Fruit fly (Drosophila melanogaster) whole organism, embryonic: ENCODE measurements around the gene CG13124.
A peak's percentile ranks its signal among the peaks of the same experiment; 100 is the strongest.

Experiments used
- Bgb ChIP-seq: fragments of 200-800 bp; sonication (Bioruptor generic); IDR thresholded peaks from 2 replicates; pipeline ENCODE4 v1.3.6; 2022; ENCODE audit warnings: missing biosample characterization, missing genetic modification characterization; ENCODE audit not compliant: partially characterized antibody
- CG11456 ChIP-seq: fragments of 200-800 bp; sonication (Bioruptor generic); IDR thresholded peaks from 3 replicates; pipeline ENCODE4 v1.3.6; 2022; ENCODE audit warnings: missing biosample characterization, missing genetic modification characterization
- CG14441 ChIP-seq: fragments of 200-800 bp; sonication (Bioruptor generic); IDR thresholded peaks from 2 replicates; pipeline ENCODE4 v1.3.6; 2022; ENCODE audit warnings: missing biosample characterization, missing genetic modification characterization
- CG14710 ChIP-seq: fragments of 200-800 bp; sonication (Bioruptor generic); optimal IDR thresholded peaks from 3 replicates; lab custom pipeline; 2019; ENCODE audit warnings: missing biosample characterization, mild to moderate bottlenecking, missing genetic modification characterization, moderate library complexity
- CG1529 ChIP-seq: fragments of 200-800 bp; sonication (Bioruptor generic); optimal IDR thresholded peaks from 3 replicates; lab custom pipeline; 2018; ENCODE audit warnings: missing biosample characterization, missing genetic modification characterization
- CG15514 ChIP-seq: fragments of 200-800 bp; sonication (Bioruptor generic); optimal IDR thresholded peaks from 3 replicates; lab custom pipeline; 2017; ENCODE audit warnings: missing biosample characterization, missing genetic modification characterization, mild to moderate bottlenecking, moderate library complexity, missing genetic modification reagents
- CG1602 ChIP-seq: fragments of 200-800 bp; sonication (Bioruptor generic); optimal IDR thresholded peaks from 3 replicates; lab custom pipeline; 2016; ENCODE audit warnings: missing biosample characterization, missing genetic modification characterization
- CG17912 ChIP-seq: fragments of 200-800 bp; sonication (Bioruptor generic); optimal IDR thresholded peaks from 2 replicates; lab custom pipeline; 2018; ENCODE audit warnings: missing biosample characterization, mild to moderate bottlenecking, missing genetic modification characterization
- CG18619 ChIP-seq: fragments of 200-800 bp; sonication (Bioruptor generic); optimal IDR thresholded peaks from 3 replicates; lab custom pipeline; 2017; ENCODE audit warnings: missing biosample characterization, mild to moderate bottlenecking, missing genetic modification characterization
- CG2889 ChIP-seq: fragments of 200-800 bp; sonication (Bioruptor generic); IDR thresholded peaks from 3 replicates; pipeline ENCODE4 v1.3.6; 2022; ENCODE audit warnings: missing biosample characterization, missing genetic modification characterization
- CG31224 ChIP-seq: fragments of 200-800 bp; sonication (Bioruptor generic); IDR thresholded peaks from 2 replicates; pipeline ENCODE4 v1.3.6; 2022; ENCODE audit warnings: missing biosample characterization, missing genetic modification characterization
- CG32772 ChIP-seq: fragments of 200-800 bp; sonication (Bioruptor generic); IDR thresholded peaks from 2 replicates; pipeline ENCODE4 v1.3.6; 2022; ENCODE audit warnings: missing biosample characterization, missing genetic modification characterization
- CG3281 ChIP-seq: fragments of 200-800 bp; sonication (Bioruptor generic); optimal IDR thresholded peaks from 3 replicates; lab custom pipeline; 2017; ENCODE audit warnings: missing biosample characterization, mild to moderate bottlenecking, missing genetic modification characterization
- CG4282 ChIP-seq: fragments of 200-800 bp; sonication (Bioruptor generic); optimal IDR thresholded peaks from 2 replicates; lab custom pipeline; 2016; ENCODE audit warnings: missing biosample characterization, missing genetic modification characterization
- CG4404 ChIP-seq: fragments of 200-800 bp; sonication (Bioruptor generic); IDR thresholded peaks from 2 replicates; pipeline ENCODE4 v1.3.6; 2022; ENCODE audit warnings: missing biosample characterization, missing genetic modification characterization
- CG4424 ChIP-seq: fragments of 200-800 bp; sonication (Bioruptor generic); optimal IDR thresholded peaks from 3 replicates; lab custom pipeline; 2016; ENCODE audit warnings: missing biosample characterization, missing genetic modification characterization
- CG6654 ChIP-seq: fragments of 200-800 bp; sonication (Bioruptor generic); optimal IDR thresholded peaks from 2 replicates; lab custom pipeline; 2017; ENCODE audit warnings: missing biosample characterization, mild to moderate bottlenecking, missing genetic modification characterization
- CG6689 ChIP-seq: fragments of 200-800 bp; sonication (Bioruptor generic); IDR thresholded peaks from 2 replicates; pipeline ENCODE4 v1.3.6; 2022; ENCODE audit warnings: missing biosample characterization, missing genetic modification characterization
- CG9817 ChIP-seq: fragments of 200-800 bp; sonication (Bioruptor generic); optimal IDR thresholded peaks from 2 replicates; lab custom pipeline; 2018; ENCODE audit warnings: missing biosample characterization, mild to moderate bottlenecking, missing genetic modification characterization, moderate library complexity
- CkIIα-i1 ChIP-seq: fragments of 200-800 bp; sonication (Bioruptor generic); IDR thresholded peaks from 2 replicates; pipeline ENCODE4 v1.3.6; 2022; ENCODE audit warnings: missing biosample characterization, missing genetic modification characterization
- Deaf1 ChIP-seq: fragments of 200-800 bp; optimal IDR thresholded peaks from 3 replicates; lab custom pipeline; 2019; ENCODE audit warnings: missing biosample characterization, mild to moderate bottlenecking, missing genetic modification characterization, moderate library complexity
- Fer1 ChIP-seq: fragments of 200-800 bp; sonication (Bioruptor generic); optimal IDR thresholded peaks from 2 replicates; lab custom pipeline; 2017; ENCODE audit warnings: missing biosample characterization, mild to moderate bottlenecking, missing genetic modification characterization
- HmgZ ChIP-seq: fragments of 200-800 bp; sonication (Bioruptor generic); optimal IDR thresholded peaks from 2 replicates; lab custom pipeline; 2018; ENCODE audit warnings: missing biosample characterization, mild to moderate bottlenecking, missing genetic modification characterization
- NC2β ChIP-seq: fragments of 200-800 bp; sonication (Bioruptor generic); optimal IDR thresholded peaks from 2 replicates; lab custom pipeline; 2016; ENCODE audit warnings: missing biosample characterization, missing genetic modification characterization
- NfI ChIP-seq: fragments of 200-800 bp; sonication (Bioruptor generic); optimal IDR thresholded peaks from 3 replicates; lab custom pipeline; 2018; ENCODE audit warnings: missing biosample characterization, mild to moderate bottlenecking, missing genetic modification characterization, moderate library complexity
- Pdp1 ChIP-seq, 2 experiments: fragments of 200-800 bp; sonication (Bioruptor generic); optimal IDR thresholded peaks; 3 replicates each; lab custom pipeline; 2016; ENCODE audit warnings: missing biosample characterization in 2 of 2, missing genetic modification characterization in 2 of 2, mild to moderate bottlenecking in 1 of 2, moderate library complexity in 1 of 2
- Poxn ChIP-seq: fragments of 200-800 bp; sonication (Bioruptor generic); IDR thresholded peaks from 2 replicates; pipeline ENCODE4 v1.3.6; 2022; ENCODE audit warnings: missing biosample characterization, missing genetic modification characterization
- Rfx ChIP-seq: fragments of 200-800 bp; sonication (Bioruptor generic); IDR thresholded peaks from 2 replicates; pipeline ENCODE4 v1.3.6; 2022; ENCODE audit warnings: missing biosample characterization, missing genetic modification characterization
- Sry-δ ChIP-seq: fragments of 200-800 bp; sonication (Bioruptor generic); optimal IDR thresholded peaks from 2 replicates; lab custom pipeline; 2016; ENCODE audit warnings: missing biosample characterization, missing genetic modification characterization
- Xrp1 ChIP-seq: fragments of 200-800 bp; sonication (Bioruptor generic); IDR thresholded peaks from 2 replicates; pipeline ENCODE4 v1.3.6; 2022; ENCODE audit warnings: missing biosample characterization, missing genetic modification characterization
- abd-A ChIP-seq: fragments of 200-800 bp; sonication (Bioruptor generic); optimal IDR thresholded peaks from 3 replicates; lab custom pipeline; 2019; ENCODE audit warnings: missing biosample characterization, mild to moderate bottlenecking, missing genetic modification characterization, moderate library complexity
- br ChIP-seq: fragments of >200 bp; optimal IDR thresholded peaks from 2 replicates; lab custom pipeline; 2017
- caup ChIP-seq: fragments of 200-800 bp; sonication (Bioruptor generic); optimal IDR thresholded peaks from 3 replicates; lab custom pipeline; 2017; ENCODE audit warnings: missing biosample characterization, mild to moderate bottlenecking, missing genetic modification characterization, moderate library complexity; ENCODE audit not compliant: severe bottlenecking
- chif ChIP-seq, 2 experiments: fragments of 200-800 bp; sonication (Bioruptor generic); optimal IDR thresholded peaks; 3 replicates each; lab custom pipeline; 2016; ENCODE audit warnings: missing biosample characterization in 2 of 2, missing genetic modification characterization in 2 of 2
- ci ChIP-seq: fragments of 200-800 bp; sonication (Bioruptor generic); IDR thresholded peaks from 3 replicates; pipeline ENCODE4 v1.3.6; 2022; ENCODE audit warnings: missing biosample characterization, missing genetic modification characterization
- dm ChIP-seq: fragments of 200-800 bp; sonication (Bioruptor generic); optimal IDR thresholded peaks from 3 replicates; lab custom pipeline; 2016; ENCODE audit warnings: missing biosample characterization, missing genetic modification characterization
- ewg ChIP-seq: fragments of 200-800 bp; sonication (Bioruptor generic); optimal IDR thresholded peaks from 3 replicates; lab custom pipeline; 2017; ENCODE audit warnings: mild to moderate bottlenecking, missing biosample characterization, missing genetic modification reagents, missing genetic modification characterization
- fd3F ChIP-seq: fragments of 200-800 bp; sonication (Bioruptor generic); optimal IDR thresholded peaks from 2 replicates; lab custom pipeline; 2018; ENCODE audit warnings: missing biosample characterization, mild to moderate bottlenecking, missing genetic modification characterization, moderate library complexity
- fu2 ChIP-seq: fragments of 200-800 bp; sonication (Bioruptor generic); optimal IDR thresholded peaks from 2 replicates; lab custom pipeline; 2016; ENCODE audit warnings: missing biosample characterization, missing genetic modification characterization
- kah ChIP-seq: fragments of 200-800 bp; sonication (Bioruptor generic); optimal IDR thresholded peaks from 2 replicates; lab custom pipeline; 2018; ENCODE audit warnings: missing biosample characterization, mild to moderate bottlenecking, missing genetic modification characterization
- lola ChIP-seq, 3 experiments: fragments of >200 bp in 2 of 3; fragments of 200-800 bp in 1 of 3; sonication (Bioruptor generic) in 1 of 3; optimal IDR thresholded peaks; 2 replicates each; lab custom pipeline; 2017 to 2019; ENCODE audit warnings: missing biosample characterization in 3 of 3, missing genetic modification characterization in 3 of 3, mild to moderate bottlenecking in 1 of 3, moderate library complexity in 1 of 3
- nau ChIP-seq: fragments of 200-800 bp; sonication (Bioruptor generic); optimal IDR thresholded peaks from 3 replicates; lab custom pipeline; 2017; ENCODE audit warnings: missing biosample characterization, mild to moderate bottlenecking, missing genetic modification characterization, missing genetic modification reagents
- nom ChIP-seq: fragments of 200-800 bp; sonication (Bioruptor generic); optimal IDR thresholded peaks from 2 replicates; lab custom pipeline; 2017; ENCODE audit warnings: missing biosample characterization, missing genetic modification characterization, mild to moderate bottlenecking, moderate library complexity, missing genetic modification reagents
- onecut ChIP-seq: fragments of 200-800 bp; sonication (Bioruptor generic); IDR thresholded peaks from 2 replicates; pipeline ENCODE4 v1.3.6; 2022; ENCODE audit warnings: missing biosample characterization, missing genetic modification characterization
- otp ChIP-seq: fragments of 200-800 bp; sonication (Bioruptor generic); IDR thresholded peaks from 3 replicates; pipeline ENCODE4, ENCODE4 v1.3.6; 2022; ENCODE audit warnings: missing biosample characterization, missing genetic modification characterization
- rib ChIP-seq: fragments of 200-800 bp; sonication (Bioruptor generic); IDR thresholded peaks from 2 replicates; pipeline ENCODE4 v1.3.6; 2022; ENCODE audit warnings: missing biosample characterization, missing genetic modification characterization
- slbo ChIP-seq: fragments of 200-800 bp; sonication (Bioruptor generic); IDR thresholded peaks from 2 replicates; pipeline ENCODE4 v1.3.6; 2022; ENCODE audit warnings: missing biosample characterization, missing genetic modification characterization
- stc ChIP-seq: fragments of 200-800 bp; sonication (Bioruptor generic); IDR thresholded peaks from 2 replicates; pipeline ENCODE4 v1.3.6; 2022; ENCODE audit warnings: missing biosample characterization, missing genetic modification characterization
- vvl ChIP-seq: fragments of 200-800 bp; sonication (Bioruptor generic); IDR thresholded peaks from 2 replicates; pipeline ENCODE4 v1.3.6; 2022; ENCODE audit warnings: missing biosample characterization, missing genetic modification characterization

The CG13124 gene

dm6 chr2L:9943521-9943920 lies 35.1 kb upstream of the CG13124 start (continued):
- TF ChIP-seq nau (GFP tag; lab: Kevin White, UChicago), result no peak
- TF ChIP-seq Pdp1 (GFP tag; optimal IDR thresholded peaks at IDR 0.05; lab: Kevin White, UChicago), result peak in 1 of 2 experiments; percentile 32
- peak; percentile 23 for TF ChIP-seq NfI (GFP tag; lab: Kevin White, UChicago)
- TF ChIP-seq Fer1 (GFP tag; lab: Kevin White, UChicago), result peak; percentile 32
- no peak for TF ChIP-seq stc
- no peak for TF ChIP-seq Xrp1 (GFP tag; lab: Robert Waterston, UW)
- no peak for TF ChIP-seq CG31224 (GFP tag; lab: Robert Waterston, UW)
- peak; percentile 2 for TF ChIP-seq CG3281 (GFP tag; lab: Kevin White, UChicago)
- TF ChIP-seq HmgZ, result peak; percentile 57
- no peak for TF ChIP-seq CG6689 (GFP tag; lab: Robert Waterston, UW)
- peak; percentile 73 for TF ChIP-seq rib
- peak; percentile 69 for TF ChIP-seq Rfx (GFP tag; lab: Robert Waterston, UW)
- peak; percentile 65 for TF ChIP-seq caup
- no peak for TF ChIP-seq Poxn (GFP tag; lab: Robert Waterston, UW)
- peak; percentile 39 for TF ChIP-seq Deaf1 (tag; lab: Kevin White, UChicago)
- no peak for TF ChIP-seq CG17912 (GFP tag; lab: Kevin White, UChicago)
- TF ChIP-seq CG1602 (GFP tag; lab: Kevin White, UChicago), result no peak

dm6 chr2L:9938631-9939256 lies 30.3 kb upstream of the CG13124 start, which contains the start of the genes Datp and CG4619:
Datp (minus strand) TSS chr2L:9938790.
CG4619 (plus strand) TSS chr2L:9938863.
- TF ChIP-seq fu2 (GFP tag; lab: Kevin White, UChicago) (peak; percentile 69), vvl (GFP tag; lab: Robert Waterston, UW) (peak; percentile 63; the same call in 1 of the 2 replicates), CG11456 (GFP tag; lab: Robert Waterston, UW) (peak; percentile 74), nom (GFP tag; lab: Kevin White, UChicago) (no peak), onecut (GFP tag; lab: Robert Waterston, UW) (no peak), kah (GFP tag; lab: Kevin White, UChicago) (peak; percentile 97), otp (GFP tag; lab: Robert Waterston, UW) (no peak), caup (peak; percentile 54), fd3F (GFP tag; lab: Kevin White, UChicago) (no peak), chif (GFP tag; optimal IDR thresholded peaks at IDR 0.05; lab: Kevin White, UChicago) (peak in 1 of 2 experiments; percentile 16), CG9817 (peak; percentile 39), Sry-δ (peak; percentile 30), CG14710 (tag; lab: Kevin White, UChicago) (peak; percentile 37), CG15514 (GFP tag; lab: Kevin White, UChicago) (peak; percentile 97), CkIIα-i1 (GFP tag; lab: Robert Waterston, UW) (no peak), Bgb (GFP tag; lab: Robert Waterston, UW) (peak; percentile 8; the same call in 1 of the 2 replicates), CG4404 (GFP tag; lab: Robert Waterston, UW) (peak; percentile 40), abd-A (no peak), CG4282 (GFP tag; lab: Kevin White, UChicago) (no peak), slbo (GFP tag; lab: Robert Waterston, UW) (peak; percentile 71), ewg (GFP tag; lab: Kevin White, UChicago) (peak; percentile 0), ci (GFP tag; lab: Robert Waterston, UW) (peak; percentile 65), CG2889 (GFP tag; lab: Robert Waterston, UW) (0 out of 3 replicates have a peak, but pooled peaks have one; percentile 6), CG14441 (GFP tag; lab: Robert Waterston, UW) (0 out of 2 replicates have a peak, but pooled peaks have one; percentile 35), CG6654 (GFP tag; lab: Kevin White, UChicago) (no peak), CG4424 (GFP tag; lab: Kevin White, UChicago) (peak; percentile 2), br (no peak), dm (peak; percentile 89), lola (GFP tag; optimal IDR thresholded peaks at IDR 0.05; lab: Kevin White, UChicago) (no peak), NC2β (GFP tag; lab: Kevin White, UChicago) (peak; percentile 22), CG32772 (0 out of 2 replicates have a peak, but pooled peaks have one; percentile 6), CG1529 (no peak), CG18619 (GFP tag; lab: Kevin White, UChicago) (peak; percentile 54)
